Fruit fly (Drosophila melanogaster): Measurements from ENCODE around the gene CG11815.

The CG11815 gene

DNA sequence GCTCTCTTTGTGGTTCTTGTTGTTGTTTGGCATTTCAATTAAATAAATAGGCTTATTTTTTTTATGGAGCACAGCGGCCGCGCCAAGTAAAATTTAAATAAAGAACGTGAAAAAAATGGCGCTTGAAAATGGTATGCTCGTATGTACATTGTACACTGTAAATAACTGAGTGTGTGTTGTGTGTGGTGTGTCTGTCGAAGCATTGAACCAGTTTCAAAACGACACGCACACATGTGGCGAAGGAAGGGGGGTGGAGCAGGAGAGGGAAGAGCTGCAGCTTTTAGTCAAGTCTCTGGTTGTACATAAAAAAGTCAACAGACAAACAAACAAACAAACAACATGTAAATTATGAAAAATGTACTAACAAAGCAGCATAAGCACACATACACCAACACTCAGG lies 33.7 kb upstream of the CG11815 start (continued):
- TF ChIP-seq Dek (tag; optimal IDR thresholded peaks at IDR 0.05) = no peak
- TF ChIP-seq ro (GFP tag; IDR thresholded peaks at IDR 0.05) = no peak
- peak; percentile 6 for TF ChIP-seq wek (GFP tag; optimal IDR thresholded peaks at IDR 0.05)
- no peak for TF ChIP-seq Chrac-16 (GFP tag; optimal IDR thresholded peaks at IDR 0.05)
- TF ChIP-seq bbx (GFP tag; IDR thresholded peaks at IDR 0.05; ENCODE audit: partially characterized antibody) = no peak
- no peak for TF ChIP-seq phol (tag; optimal IDR thresholded peaks at IDR 0.05)
- no peak for TF ChIP-seq br (optimal IDR thresholded peaks at IDR 0.05)
- TF ChIP-seq bigmax (GFP tag; optimal IDR thresholded peaks at IDR 0.05) = no peak
- TF ChIP-seq h (optimal IDR thresholded peaks at IDR 0.05) = no peak
- TF ChIP-seq CG10565 (GFP tag; optimal IDR thresholded peaks at IDR 0.05) = no peak
- TF ChIP-seq B-H1 (GFP tag; IDR thresholded peaks at IDR 0.05) = no peak; the same call in 2 of the 3 replicates
- TF ChIP-seq CG11723 (GFP tag; optimal IDR thresholded peaks at IDR 0.05) = no peak
- no peak for TF ChIP-seq Meics (GFP tag; optimal IDR thresholded peaks at IDR 0.05)
- TF ChIP-seq onecut (GFP tag; IDR thresholded peaks at IDR 0.05) = 0 out of 2 replicates have a peak, but pooled peaks have one; percentile 15
- TF ChIP-seq dysf (GFP tag; IDR thresholded peaks at IDR 0.05) = no peak
- 0 out of 2 replicates have a peak, but pooled peaks have one; percentile 7 for TF ChIP-seq seq (GFP tag; IDR thresholded peaks at IDR 0.05)
- TF ChIP-seq cas (GFP tag; IDR thresholded peaks at IDR 0.05) = no peak
- TF ChIP-seq slp2 (GFP tag; optimal IDR thresholded peaks at IDR 0.05) = peak; percentile 6
- no peak for TF ChIP-seq CG12659 (GFP tag; optimal IDR thresholded peaks at IDR 0.05)
- no peak for TF ChIP-seq unpg (GFP tag; optimal IDR thresholded peaks at IDR 0.05)
- no peak for TF ChIP-seq pho (GFP tag; optimal IDR thresholded peaks at IDR 0.05)
- TF ChIP-seq cwo (GFP tag; optimal IDR thresholded peaks at IDR 0.05) = no peak
- no peak for TF ChIP-seq CG16815 (GFP tag; optimal IDR thresholded peaks at IDR 0.05)
- TF ChIP-seq CG13894 (tag; optimal IDR thresholded peaks at IDR 0.05) = no peak
- TF ChIP-seq Hmx (GFP tag; optimal IDR thresholded peaks at IDR 0.05) = no peak
- no peak for TF ChIP-seq p53 (GFP tag; optimal IDR thresholded peaks at IDR 0.05)
- no peak for TF ChIP-seq shn (GFP tag; optimal IDR thresholded peaks at IDR 0.05)
- no peak for TF ChIP-seq CG8924 (tag; optimal IDR thresholded peaks at IDR 0.05)
- TF ChIP-seq HLH54F (GFP tag; optimal IDR thresholded peaks at IDR 0.05) = no peak
- TF ChIP-seq CoRest (tag; optimal IDR thresholded peaks at IDR 0.05) = peak; percentile 13
- TF ChIP-seq Bgb (GFP tag; IDR thresholded peaks at IDR 0.05; ENCODE audit: partially characterized antibody) = no peak
- TF ChIP-seq Sox100B (GFP tag; optimal IDR thresholded peaks at IDR 0.05) = peak; percentile 32
- TF ChIP-seq corto (GFP tag; optimal IDR thresholded peaks at IDR 0.05) = no peak
- no peak for TF ChIP-seq CG14667 (GFP tag; IDR thresholded peaks at IDR 0.05)
- TF ChIP-seq CG14710 (tag; optimal IDR thresholded peaks at IDR 0.05) = no peak
- TF ChIP-seq vfl (GFP tag; optimal IDR thresholded peaks at IDR 0.05) = no peak
- no peak for TF ChIP-seq CG13123 (GFP tag; optimal IDR thresholded peaks at IDR 0.05)
- TF ChIP-seq Eip74EF (GFP tag; optimal IDR thresholded peaks at IDR 0.05) = no peak
- no peak for TF ChIP-seq CG15696 (tag; optimal IDR thresholded peaks at IDR 0.05)
- TF ChIP-seq CG8089 (GFP tag; optimal IDR thresholded peaks at IDR 0.05) = no peak
- TF ChIP-seq CG12391 (tag; optimal IDR thresholded peaks at IDR 0.05) = no peak
- no peak for TF ChIP-seq H15 (GFP tag; IDR thresholded peaks at IDR 0.05)
- TF ChIP-seq tin (GFP tag; optimal IDR thresholded peaks at IDR 0.05) = no peak
- no peak for TF ChIP-seq CG32767 (GFP tag; IDR thresholded peaks at IDR 0.05)
- no peak for TF ChIP-seq dati (GFP tag; IDR thresholded peaks at IDR 0.05)
- no peak for TF ChIP-seq ham (GFP tag; IDR thresholded peaks at IDR 0.05)
- TF ChIP-seq gcm (GFP tag; optimal IDR thresholded peaks at IDR 0.05) = no peak
- no peak for TF ChIP-seq Ssrp (tag; optimal IDR thresholded peaks at IDR 0.05)
- no peak for TF ChIP-seq grn (GFP tag; optimal IDR thresholded peaks at IDR 0.05)
- TF ChIP-seq CG13296 (GFP tag; optimal IDR thresholded peaks at IDR 0.05) = no peak
- TF ChIP-seq CG17361 (GFP tag; IDR thresholded peaks at IDR 0.05) = no peak
- TF ChIP-seq Dip3 (GFP tag; optimal IDR thresholded peaks at IDR 0.05) = no peak
